Worm (Caenorhabditis elegans) whole organism, L1 larva: ENCODE data around the gene M110.7.

ENCODE experiments used
- blmp-1 ChIP-seq: fragments of 150-350 bp; optimal IDR thresholded peaks from 2 replicates; lab custom pipeline; 2014; ENCODE audit warnings: missing biosample characterization, missing genetic modification characterization
- egl-27 ChIP-seq, 2 experiments: fragments of 150-350 bp in 1 of 2; sonication (generic microtip); optimal IDR thresholded peaks; 3 replicates each; lab custom pipeline; 2017 to 2018; ENCODE audit warnings: missing biosample characterization in 2 of 2, missing genetic modification characterization in 2 of 2, missing genetic modification reagents in 2 of 2
- elt-2 ChIP-seq: sonication (generic microtip); optimal IDR thresholded peaks from 2 replicates; lab custom pipeline; 2016; ENCODE audit warnings: missing genetic modification characterization, mild to moderate bottlenecking, inconsistent platforms, missing compliant biosample characterization, missing genetic modification reagents
- mef-2 ChIP-seq: fragments of 150-350 bp; optimal IDR thresholded peaks from 2 replicates; lab custom pipeline; 2014; ENCODE audit warnings: missing biosample characterization, missing genetic modification characterization
- nhr-11 ChIP-seq: fragments of 150-350 bp; optimal IDR thresholded peaks from 2 replicates; lab custom pipeline; 2014; ENCODE audit warnings: missing biosample characterization, missing genetic modification characterization
- nhr-237 ChIP-seq: fragments of 150-350 bp; optimal IDR thresholded peaks from 2 replicates; lab custom pipeline; 2014; ENCODE audit warnings: missing biosample characterization, missing genetic modification characterization
- pqm-1 ChIP-seq: sonication (generic microtip); optimal IDR thresholded peaks from 3 replicates; lab custom pipeline; 2017; ENCODE audit warnings: missing biosample characterization, missing genetic modification characterization
- rnt-1 ChIP-seq: sonication (generic microtip); optimal IDR thresholded peaks from 2 replicates; lab custom pipeline; 2016; ENCODE audit warnings: mild to moderate bottlenecking, missing genetic modification characterization, moderate library complexity, missing compliant biosample characterization
- sptf-1 ChIP-seq: fragments of 150-350 bp; optimal IDR thresholded peaks from 2 replicates; lab custom pipeline; 2014; ENCODE audit warnings: missing biosample characterization, missing genetic modification characterization
- ztf-11 ChIP-seq, 2 experiments: sonication (generic microtip); optimal IDR thresholded peaks; 2 replicates each; lab custom pipeline; 2016 to 2017; ENCODE audit warnings: missing genetic modification characterization in 2 of 2, missing biosample characterization in 1 of 2, missing compliant biosample characterization in 1 of 2

DNA sequence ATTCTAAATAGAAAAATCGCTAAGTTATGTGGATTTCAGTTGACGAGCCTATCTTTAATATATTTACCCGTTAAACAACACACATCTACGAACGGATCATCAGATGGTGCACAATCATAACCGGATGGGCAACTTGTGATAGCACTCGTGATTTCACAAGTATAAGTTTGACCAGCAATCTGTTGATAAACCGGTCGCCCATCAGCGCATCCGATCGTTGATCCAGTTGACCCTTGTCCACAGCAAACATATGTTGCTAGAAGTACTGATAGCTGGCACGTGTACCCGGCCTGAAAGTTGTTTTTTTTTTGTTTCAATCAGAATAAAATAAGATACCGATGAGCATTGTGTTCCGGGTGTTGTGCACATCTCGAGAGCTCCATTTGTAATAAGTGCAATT, 35.1 kb downstream of the M110.7 start:
- TF ChIP-seq egl-27 (tag; optimal IDR thresholded peaks at IDR 0.05; lab: Kevin White, UChicago), result no peak
- TF ChIP-seq blmp-1, result peak; percentile 37
- TF ChIP-seq elt-2, result no peak
- TF ChIP-seq rnt-1 (tag; lab: Kevin White, UChicago), result no peak
- no peak for TF ChIP-seq sptf-1
- TF ChIP-seq ztf-11 (tag; optimal IDR thresholded peaks at IDR 0.05; lab: Kevin White, UChicago), result no peak
- no peak for TF ChIP-seq pqm-1 (tag; lab: Kevin White, UChicago)
- TF ChIP-seq nhr-11 (tag; lab: Kevin White, UChicago), result no peak
- no peak for TF ChIP-seq nhr-237 (tag; lab: Kevin White, UChicago)
- no peak for TF ChIP-seq mef-2
